Worm (Caenorhabditis elegans) whole organism, young adult: ENCODE measurements around the gene srxa-6.

Experiments used
- akir-1 ChIP-seq: fragments of 200-800 bp; sonication (Bioruptor generic); optimal IDR thresholded peaks from 2 replicates; lab custom pipeline; 2018; ENCODE audit warnings: mild to moderate bottlenecking, missing genetic modification characterization, moderate library complexity, missing compliant biosample characterization
- bed-2 ChIP-seq: fragments of 200-800 bp; sonication (Bioruptor generic); IDR thresholded peaks from 2 replicates; pipeline ENCODE4 v1.3.6; 2022; ENCODE audit warnings: missing genetic modification reagents, missing genetic modification characterization, missing compliant biosample characterization
- pha-4 ChIP-seq: fragments of 150-350 bp; sonication (generic microtip); optimal IDR thresholded peaks from 2 replicates; lab custom pipeline; 2014; ENCODE audit warnings: missing biosample characterization, missing genetic modification reagents, missing genetic modification characterization
- unc-130 ChIP-seq: sonication (generic microtip); optimal IDR thresholded peaks from 2 replicates; lab custom pipeline; 2016; ENCODE audit warnings: missing genetic modification reagents, missing genetic modification characterization, missing compliant biosample characterization

DNA sequence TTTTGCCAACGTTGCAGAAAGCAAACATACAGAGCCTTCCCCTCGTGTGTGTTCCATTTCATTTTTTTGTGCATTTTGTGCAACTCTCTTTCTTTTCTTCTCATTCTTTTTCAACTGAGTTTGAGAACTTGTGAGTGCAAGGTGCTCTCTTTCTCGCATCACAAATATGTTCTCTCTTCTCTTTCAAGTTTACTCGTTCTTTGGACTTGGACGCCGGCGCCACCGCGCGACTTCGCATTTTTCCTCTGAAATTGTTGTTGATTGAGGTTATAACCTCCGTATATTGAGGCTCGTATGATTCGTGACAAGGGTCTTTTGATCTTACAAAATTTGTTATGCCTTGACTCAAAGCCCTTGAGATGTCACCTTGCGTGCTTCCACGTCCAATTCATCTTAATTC, 42.0 kb downstream of the srxa-6 start:
- no peak for TF ChIP-seq akir-1 (GFP tag; lab: Kevin White, UChicago)
- no peak for TF ChIP-seq bed-2 (GFP tag; lab: Robert Waterston, UW)
- no peak for TF ChIP-seq pha-4 (tag; lab: Kevin White, UChicago)
- no peak for TF ChIP-seq unc-130
